Fruit fly (Drosophila melanogaster) whole organism, wandering third instar larva: ENCODE measurements around the gene Kap-alpha3.

Experiments used
- Abd-B ChIP-seq: fragments of >200 bp; optimal IDR thresholded peaks from 2 replicates; lab custom pipeline; 2017; ENCODE audit warnings: missing biosample characterization, missing genetic modification characterization
- CG32264 ChIP-seq: fragments of 200-800 bp; sonication (Bioruptor generic); optimal IDR thresholded peaks from 2 replicates; lab custom pipeline; 2016; ENCODE audit warnings: missing biosample characterization, missing genetic modification characterization
- CG9705 ChIP-seq: fragments of 200-800 bp; sonication (Bioruptor generic); optimal IDR thresholded peaks from 2 replicates; lab custom pipeline; 2018; ENCODE audit warnings: missing biosample characterization, mild to moderate bottlenecking, missing genetic modification characterization
- CrebA ChIP-seq: fragments of 200-800 bp; sonication (Bioruptor generic); optimal IDR thresholded peaks from 2 replicates; lab custom pipeline; 2016; ENCODE audit warnings: missing biosample characterization, mild to moderate bottlenecking, missing genetic modification characterization, borderline replicate concordance
- Dif ChIP-seq: fragments of 200-275, 200-300 bp; sonication (Bioruptor generic); optimal IDR thresholded peaks from 2 replicates; lab custom pipeline; 2018; ENCODE audit warnings: missing biosample characterization, missing genetic modification characterization; ENCODE audit not compliant: partially characterized antibody
- HLH106 ChIP-seq: fragments of 200-800 bp; optimal IDR thresholded peaks from 3 replicates; lab custom pipeline; 2019; ENCODE audit warnings: missing biosample characterization, mild to moderate bottlenecking, missing genetic modification characterization, moderate library complexity
- Hnf4 ChIP-seq: fragments of 200-800 bp; sonication (Bioruptor generic); optimal IDR thresholded peaks from 2 replicates; lab custom pipeline; 2016; ENCODE audit warnings: missing biosample characterization, mild to moderate bottlenecking, missing genetic modification characterization
- Hr78 ChIP-seq: fragments of >200 bp; optimal IDR thresholded peaks from 2 replicates; lab custom pipeline; 2017; ENCODE audit warnings: missing biosample characterization, missing genetic modification characterization
- Hr83 ChIP-seq: fragments of 200-300 bp; sonication (Bioruptor generic); optimal IDR thresholded peaks from 2 replicates; lab custom pipeline; 2016; ENCODE audit warnings: missing biosample characterization, mild to moderate bottlenecking, missing genetic modification characterization, moderate library complexity; ENCODE audit not compliant: poor library complexity, severe bottlenecking
- Jra ChIP-seq: sonication (Bioruptor generic); optimal IDR thresholded peaks from 2 replicates; lab custom pipeline; 2016; ENCODE audit warnings: missing biosample characterization, missing genetic modification characterization
- Mio ChIP-seq: sonication (Bioruptor generic); optimal IDR thresholded peaks from 2 replicates; lab custom pipeline; 2016; ENCODE audit warnings: missing biosample characterization, missing genetic modification characterization
- N ChIP-seq: fragments of >200 bp; optimal IDR thresholded peaks from 2 replicates; lab custom pipeline; 2018; ENCODE audit warnings: missing biosample characterization, missing external identifiers, missing genetic modification characterization
- OdsH ChIP-seq: fragments of 200-800 bp; sonication (Bioruptor generic); optimal IDR thresholded peaks from 2 replicates; lab custom pipeline; 2016; ENCODE audit warnings: missing biosample characterization, mild to moderate bottlenecking, missing genetic modification characterization
- Rel ChIP-seq, 2 experiments: fragments of 200-800 bp; sonication (Bioruptor generic) in 1 of 2; optimal IDR thresholded peaks; 2 replicates in 1 of 2; 3 replicates in 1 of 2; lab custom pipeline; 2016 to 2019; ENCODE audit warnings: mild to moderate bottlenecking in 2 of 2, missing biosample characterization in 2 of 2, missing genetic modification characterization in 2 of 2, moderate library complexity in 1 of 2
- Sp1 ChIP-seq: fragments of 200-800 bp; sonication (Bioruptor generic); optimal IDR thresholded peaks from 3 replicates; lab custom pipeline; 2019; ENCODE audit warnings: missing biosample characterization, mild to moderate bottlenecking, missing genetic modification characterization, moderate library complexity
- Vsx2 ChIP-seq: fragments of 200-300, 225-300 bp; sonication (Bioruptor generic); optimal IDR thresholded peaks from 2 replicates; lab custom pipeline; 2018; ENCODE audit warnings: missing biosample characterization, missing genetic modification characterization; ENCODE audit not compliant: partially characterized antibody
- br ChIP-seq: fragments of 200-800 bp; sonication (Bioruptor generic); optimal IDR thresholded peaks from 2 replicates; lab custom pipeline; 2016; ENCODE audit warnings: missing biosample characterization, missing genetic modification characterization
- brk ChIP-seq: fragments of 200-800 bp; sonication (Bioruptor generic); optimal IDR thresholded peaks from 2 replicates; lab custom pipeline; 2016; ENCODE audit warnings: missing biosample characterization, mild to moderate bottlenecking, missing genetic modification characterization
- dmrt93B ChIP-seq: fragments of 200-800 bp; sonication (Bioruptor generic); optimal IDR thresholded peaks from 2 replicates; lab custom pipeline; 2018; ENCODE audit warnings: missing biosample characterization, mild to moderate bottlenecking, missing genetic modification characterization
- dsf ChIP-seq: sonication (Bioruptor generic); optimal IDR thresholded peaks from 2 replicates; lab custom pipeline; 2016; ENCODE audit warnings: missing biosample characterization, missing genetic modification characterization, borderline replicate concordance
- ey ChIP-seq: fragments of 200-800 bp; sonication (Bioruptor generic); optimal IDR thresholded peaks from 2 replicates; lab custom pipeline; 2016; ENCODE audit warnings: missing biosample characterization, missing genetic modification characterization
- foxo ChIP-seq, 2 experiments: fragments of 200-800 bp; sonication (Bioruptor generic); optimal IDR thresholded peaks; 2 replicates in 1 of 2; 3 replicates in 1 of 2; lab custom pipeline; 2016 to 2017; ENCODE audit warnings: missing biosample characterization in 2 of 2, missing genetic modification characterization in 2 of 2
- fru ChIP-seq: fragments of 200-800 bp; sonication (Bioruptor generic); optimal IDR thresholded peaks from 3 replicates; lab custom pipeline; 2016; ENCODE audit warnings: missing biosample characterization, mild to moderate bottlenecking, missing genetic modification characterization
- h ChIP-seq: fragments of 200-800 bp; sonication (Bioruptor generic); optimal IDR thresholded peaks from 3 replicates; lab custom pipeline; 2016; ENCODE audit warnings: missing biosample characterization, mild to moderate bottlenecking, missing genetic modification characterization
- lola ChIP-seq: fragments of >200 bp; optimal IDR thresholded peaks from 2 replicates; lab custom pipeline; 2017; ENCODE audit warnings: missing biosample characterization, missing genetic modification characterization
- psq ChIP-seq: fragments of 200-800 bp; sonication (Bioruptor generic); optimal IDR thresholded peaks from 3 replicates; lab custom pipeline; 2017; ENCODE audit warnings: missing biosample characterization, mild to moderate bottlenecking, missing genetic modification characterization, moderate library complexity
- rgr ChIP-seq: fragments of 200-800 bp; sonication (Bioruptor generic); optimal IDR thresholded peaks from 3 replicates; lab custom pipeline; 2016; ENCODE audit warnings: missing biosample characterization, mild to moderate bottlenecking, missing genetic modification characterization
- sage ChIP-seq: fragments of 200-800 bp; sonication (Bioruptor generic); optimal IDR thresholded peaks from 2 replicates; lab custom pipeline; 2016; ENCODE audit warnings: missing biosample characterization, mild to moderate bottlenecking, missing genetic modification characterization
- sv ChIP-seq: fragments of 200-800 bp; sonication (Bioruptor generic); optimal IDR thresholded peaks from 3 replicates; lab custom pipeline; 2016; ENCODE audit warnings: missing biosample characterization, missing genetic modification characterization
- usp ChIP-seq: fragments of >200 bp; optimal IDR thresholded peaks from 2 replicates; lab custom pipeline; 2017; ENCODE audit warnings: missing biosample characterization, missing genetic modification characterization
- woc ChIP-seq: sonication (Bioruptor generic); optimal IDR thresholded peaks from 2 replicates; lab custom pipeline; 2016; ENCODE audit warnings: missing biosample characterization, mild to moderate bottlenecking, missing genetic modification characterization

Gene Kap-alpha3

DNA sequence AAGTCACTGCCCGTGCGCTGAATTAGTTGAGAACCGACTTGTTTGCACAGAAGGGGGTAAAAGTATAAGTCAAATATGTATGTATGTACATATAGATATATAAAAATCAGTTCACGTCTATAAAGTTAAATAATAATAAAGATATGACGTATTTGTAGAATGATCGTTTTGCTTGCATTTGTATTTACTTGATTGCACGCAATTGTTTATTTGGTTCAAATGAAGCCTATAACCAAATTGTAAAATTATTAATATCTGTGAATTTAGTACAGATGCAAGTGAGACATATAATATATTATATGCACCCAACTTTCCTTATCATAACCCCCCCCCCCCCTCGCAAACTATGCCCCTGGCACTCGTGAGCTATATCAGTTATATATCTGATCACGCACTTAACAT is 23.0 kb upstream of the Kap-alpha3 start (continued):
- TF ChIP-seq Sp1 (peak; percentile 51), ey (no peak), rgr (GFP tag; lab: Kevin White, UChicago) (peak; percentile 20), dsf (no peak), CG9705 (no peak), foxo (GFP tag; optimal IDR thresholded peaks at IDR 0.05; lab: Kevin White, UChicago) (peak in 1 of 2 experiments; percentile 41), Hr83 (GFP tag; lab: Kevin White, UChicago) (no peak), Jra (GFP tag; lab: Kevin White, UChicago) (no peak), Hnf4 (no peak), Mio (GFP tag; lab: Kevin White, UChicago) (no peak), Rel (GFP tag; optimal IDR thresholded peaks at IDR 0.05; lab: Kevin White, UChicago) (no peak), Rel (tag; optimal IDR thresholded peaks at IDR 0.05; lab: Kevin White, UChicago) (no peak), h (GFP tag; lab: Kevin White, UChicago) (peak; percentile 31), fru (no peak), Abd-B (no peak), woc (GFP tag; lab: Kevin White, UChicago) (no peak), Dif (GFP tag; lab: Kevin White, UChicago) (no peak), sv (GFP tag; lab: Kevin White, UChicago) (no peak), lola (GFP tag; lab: Kevin White, UChicago) (no peak), sage (GFP tag; lab: Kevin White, UChicago) (no peak)
- TF ChIP-seq, all 38 proteins: peak for 6

- TF ChIP-seq psq (GFP tag; lab: Kevin White, UChicago) (peak; percentile 42), h (GFP tag; lab: Kevin White, UChicago) (peak; percentile 65), foxo (GFP tag; optimal IDR thresholded peaks at IDR 0.05; lab: Kevin White, UChicago) (peak in 1 of 2 experiments; percentile 70), rgr (GFP tag; lab: Kevin White, UChicago) (peak; percentile 50), Sp1 (peak; percentile 41), Hnf4 (peak; percentile 24), CrebA (GFP tag; lab: Kevin White, UChicago) (no peak), sv (GFP tag; lab: Kevin White, UChicago) (no peak), Dif (GFP tag; lab: Kevin White, UChicago) (no peak), HLH106 (tag; lab: Kevin White, UChicago) (peak; percentile 55), br (GFP tag; lab: Kevin White, UChicago) (peak; percentile 59), CG32264 (GFP tag; lab: Kevin White, UChicago) (no peak), ey (peak; percentile 53), OdsH (GFP tag; lab: Kevin White, UChicago) (peak; percentile 29), dmrt93B (GFP tag; lab: Kevin White, UChicago) (peak; percentile 21), fru (peak; percentile 52)
Measured at dm6 chr3R:9598099-9598498, 20.6 kb upstream of the Kap-alpha3 start.

dm6 chr3R:9596615-9597014 is 19.1 kb upstream of the Kap-alpha3 start:
- TF ChIP-seq woc (GFP tag; lab: Kevin White, UChicago): no peak
- TF ChIP-seq N (GFP tag; lab: Kevin White, UChicago): no peak
- TF ChIP-seq Mio (GFP tag; lab: Kevin White, UChicago): no peak
- no peak for TF ChIP-seq Vsx2
- TF ChIP-seq, all 38 proteins: peak for 0

DNA sequence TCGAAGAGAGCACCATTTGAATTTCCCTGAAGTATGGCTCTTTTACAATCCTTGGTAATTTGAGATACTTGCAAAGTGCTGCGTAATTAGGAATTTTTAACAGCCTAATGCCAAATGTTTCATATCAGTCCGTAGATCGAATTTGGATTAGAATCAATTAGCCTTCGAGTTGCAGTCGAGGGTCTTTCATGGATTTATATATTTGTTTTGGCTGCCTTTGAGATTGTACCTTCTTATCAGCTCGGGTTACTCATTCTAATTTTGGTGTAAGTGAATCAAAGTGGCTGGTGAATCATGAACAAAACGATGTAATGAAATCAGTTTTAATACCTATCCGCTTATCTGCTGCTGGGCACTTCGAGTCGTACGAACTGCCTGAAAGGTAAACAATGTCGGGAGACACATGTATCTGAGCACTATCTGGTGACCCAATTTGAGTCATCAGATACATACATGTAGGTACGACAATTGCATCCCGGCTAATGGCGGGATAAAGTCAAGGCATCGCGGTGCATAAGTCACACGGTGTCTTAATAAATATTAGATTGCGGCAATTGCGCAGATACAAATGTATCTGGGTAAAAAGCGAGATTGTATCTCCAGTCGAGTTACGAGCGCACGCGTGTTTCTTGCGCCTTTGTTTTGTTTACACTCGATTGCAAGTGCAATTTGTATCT is 18.3 kb upstream of the Kap-alpha3 start:
- no peak for TF ChIP-seq Hr78 (GFP tag; lab: Kevin White, UChicago)
- no peak for TF ChIP-seq brk (GFP tag; lab: Kevin White, UChicago)
- TF ChIP-seq Sp1: no peak
- TF ChIP-seq Hnf4: no peak
- no peak for TF ChIP-seq psq (GFP tag; lab: Kevin White, UChicago)
- no peak for TF ChIP-seq foxo (GFP tag; optimal IDR thresholded peaks at IDR 0.05; lab: Kevin White, UChicago)
- TF ChIP-seq fru: no peak
- TF ChIP-seq usp (GFP tag; lab: Kevin White, UChicago): no peak
- no peak for TF ChIP-seq sv (GFP tag; lab: Kevin White, UChicago)
- no peak for TF ChIP-seq HLH106 (tag; lab: Kevin White, UChicago)
- TF ChIP-seq CG32264 (GFP tag; lab: Kevin White, UChicago): no peak
- TF ChIP-seq rgr (GFP tag; lab: Kevin White, UChicago): no peak
- no peak for TF ChIP-seq woc (GFP tag; lab: Kevin White, UChicago)
- no peak for TF ChIP-seq Abd-B
- no peak for TF ChIP-seq sage (GFP tag; lab: Kevin White, UChicago)
- no peak for TF ChIP-seq Rel (GFP tag; optimal IDR thresholded peaks at IDR 0.05; lab: Kevin White, UChicago)
- TF ChIP-seq Rel (tag; optimal IDR thresholded peaks at IDR 0.05; lab: Kevin White, UChicago): no peak
- TF ChIP-seq Jra (GFP tag; lab: Kevin White, UChicago): no peak
- no peak for TF ChIP-seq OdsH (GFP tag; lab: Kevin White, UChicago)
- TF ChIP-seq, all 38 proteins: peak for 0
